Fruit fly (Drosophila melanogaster) whole organism, embryonic: ENCODE results near the gene Srp19.

Source experiments
- Adf1 ChIP-seq: fragments of 200-800 bp; sonication (Bioruptor generic); IDR thresholded peaks from 2 replicates; pipeline ENCODE4 v1.3.6; 2022; ENCODE audit warnings: missing biosample characterization, missing genetic modification characterization
- C15 ChIP-seq: fragments of 200-800 bp; sonication (Bioruptor generic); IDR thresholded peaks from 3 replicates; pipeline ENCODE4 v1.3.6; 2022; ENCODE audit warnings: missing biosample characterization, missing genetic modification characterization
- CG10267 ChIP-seq: fragments of 200-800 bp; sonication (Bioruptor generic); optimal IDR thresholded peaks from 2 replicates; lab custom pipeline; 2018; ENCODE audit warnings: missing biosample characterization, mild to moderate bottlenecking, missing genetic modification characterization, moderate library complexity
- CG10431 ChIP-seq: fragments of 200-800 bp; sonication (Bioruptor generic); optimal IDR thresholded peaks from 3 replicates; lab custom pipeline; 2018; ENCODE audit warnings: missing biosample characterization, mild to moderate bottlenecking, missing genetic modification characterization
- CG12942 ChIP-seq: fragments of 200-800 bp; sonication (Bioruptor generic); optimal IDR thresholded peaks from 3 replicates; lab custom pipeline; 2016; ENCODE audit warnings: missing biosample characterization, missing genetic modification characterization
- CG13123 ChIP-seq: fragments of 200-800 bp; sonication (Bioruptor generic); optimal IDR thresholded peaks from 2 replicates; lab custom pipeline; 2016; ENCODE audit warnings: missing biosample characterization, missing genetic modification characterization
- CG13287 ChIP-seq: fragments of 200-800 bp; sonication (Bioruptor generic); IDR thresholded peaks from 2 replicates; pipeline ENCODE4 v1.3.6; 2022; ENCODE audit warnings: missing biosample characterization, missing genetic modification characterization; ENCODE audit not compliant: partially characterized antibody
- CG1529 ChIP-seq: fragments of 200-800 bp; sonication (Bioruptor generic); optimal IDR thresholded peaks from 3 replicates; lab custom pipeline; 2018; ENCODE audit warnings: missing biosample characterization, missing genetic modification characterization
- CG1603 ChIP-seq: fragments of 200-800 bp; sonication (Bioruptor generic); optimal IDR thresholded peaks from 2 replicates; lab custom pipeline; 2019; ENCODE audit warnings: missing biosample characterization, mild to moderate bottlenecking, missing genetic modification characterization, moderate library complexity
- CG1647 ChIP-seq: fragments of 200-800 bp; sonication (Bioruptor generic); optimal IDR thresholded peaks from 3 replicates; lab custom pipeline; 2016; ENCODE audit warnings: missing biosample characterization, missing genetic modification characterization
- CG17186 ChIP-seq: fragments of 200-800 bp; sonication (Bioruptor generic); optimal IDR thresholded peaks from 3 replicates; lab custom pipeline; 2017; ENCODE audit warnings: missing biosample characterization, missing genetic modification reagents, missing genetic modification characterization
- CG17361 ChIP-seq: fragments of 200-800 bp; sonication (Bioruptor generic); IDR thresholded peaks from 3 replicates; pipeline ENCODE4 v1.3.6; 2022; ENCODE audit warnings: missing biosample characterization, missing genetic modification characterization
- CG1792 ChIP-seq: fragments of 200-800 bp; sonication (Bioruptor generic); optimal IDR thresholded peaks from 2 replicates; lab custom pipeline; 2016; ENCODE audit warnings: missing biosample characterization, missing genetic modification characterization
- CG2120 ChIP-seq: fragments of 200-800 bp; sonication (Bioruptor generic); optimal IDR thresholded peaks from 3 replicates; lab custom pipeline; 2016; ENCODE audit warnings: missing biosample characterization, missing genetic modification characterization
- CG2129 ChIP-seq: fragments of 200-800 bp; sonication (Bioruptor generic); IDR thresholded peaks from 2 replicates; pipeline ENCODE4 v1.3.6; 2022; ENCODE audit warnings: missing biosample characterization, missing genetic modification characterization; ENCODE audit not compliant: partially characterized antibody
- CG31224 ChIP-seq: fragments of 200-800 bp; sonication (Bioruptor generic); IDR thresholded peaks from 2 replicates; pipeline ENCODE4 v1.3.6; 2022; ENCODE audit warnings: missing biosample characterization, missing genetic modification characterization
- CG32532 ChIP-seq: fragments of 200-800 bp; sonication (Bioruptor generic); IDR thresholded peaks from 2 replicates; pipeline ENCODE4 v1.3.6; 2022; ENCODE audit warnings: missing biosample characterization, missing genetic modification characterization
- CG33557 ChIP-seq: fragments of 200-800 bp; sonication (Bioruptor generic); optimal IDR thresholded peaks from 2 replicates; lab custom pipeline; 2019; ENCODE audit warnings: missing biosample characterization, mild to moderate bottlenecking, missing genetic modification characterization, moderate library complexity
- CG7271 ChIP-seq: fragments of 200-800 bp; sonication (Bioruptor generic); optimal IDR thresholded peaks from 2 replicates; lab custom pipeline; 2018; ENCODE audit warnings: missing biosample characterization, mild to moderate bottlenecking, missing genetic modification characterization, moderate library complexity
- CG7987 ChIP-seq: fragments of 200-800 bp; sonication (Bioruptor generic); optimal IDR thresholded peaks from 2 replicates; lab custom pipeline; 2018; ENCODE audit warnings: missing biosample characterization, mild to moderate bottlenecking, missing genetic modification characterization, moderate library complexity
- CG9437 ChIP-seq: fragments of 200-800 bp; sonication (Bioruptor generic); optimal IDR thresholded peaks from 2 replicates; lab custom pipeline; 2018; ENCODE audit warnings: missing biosample characterization, mild to moderate bottlenecking, missing genetic modification characterization
- CrebB ChIP-seq: fragments of 200-800 bp; sonication (Bioruptor generic); optimal IDR thresholded peaks from 3 replicates; lab custom pipeline; 2018; ENCODE audit warnings: missing biosample characterization, mild to moderate bottlenecking, missing genetic modification characterization
- ERR ChIP-seq: fragments of 200-800 bp; sonication (Bioruptor generic); optimal IDR thresholded peaks from 2 replicates; lab custom pipeline; 2016; ENCODE audit warnings: missing biosample characterization, missing genetic modification characterization
- GATAe ChIP-seq: fragments of 200-800 bp; sonication (Bioruptor generic); conservative IDR thresholded peaks from 2 replicates; pipeline ENCODE4 v1.3.6; 2022; ENCODE audit warnings: missing biosample characterization, missing genetic modification characterization
- HLH3B ChIP-seq: fragments of 200-800 bp; sonication (Bioruptor generic); IDR thresholded peaks from 2 replicates; pipeline ENCODE4 v1.3.6; 2022; ENCODE audit warnings: missing biosample characterization, missing genetic modification characterization
- Hr3 ChIP-seq: fragments of 200-800 bp; sonication (Bioruptor generic); optimal IDR thresholded peaks from 3 replicates; lab custom pipeline; 2016; ENCODE audit warnings: missing biosample characterization, missing genetic modification characterization
- Nf-YB ChIP-seq: fragments of 200-800 bp; sonication (Bioruptor generic); optimal IDR thresholded peaks from 3 replicates; lab custom pipeline; 2019; ENCODE audit warnings: missing biosample characterization, mild to moderate bottlenecking, missing genetic modification characterization, moderate library complexity
- Scr ChIP-seq: fragments of 200-800 bp; sonication (Bioruptor generic); IDR thresholded peaks from 2 replicates; pipeline ENCODE4 v1.3.6; 2022; ENCODE audit warnings: missing biosample characterization, missing genetic modification characterization; ENCODE audit not compliant: partially characterized antibody
- Side ChIP-seq: fragments of 200-800 bp; sonication (Bioruptor generic); optimal IDR thresholded peaks from 2 replicates; lab custom pipeline; 2016; ENCODE audit warnings: missing biosample characterization, missing genetic modification characterization
- Taf1 ChIP-seq: fragments of 200-800 bp; sonication (Bioruptor generic); IDR thresholded peaks from 2 replicates; pipeline ENCODE4 v1.3.6; 2022; ENCODE audit warnings: missing biosample characterization, missing genetic modification characterization
- ara ChIP-seq: fragments of 200-800 bp; sonication (Bioruptor generic); IDR thresholded peaks from 2 replicates; pipeline ENCODE4 v1.3.6; 2022; ENCODE audit warnings: missing biosample characterization, missing genetic modification characterization
- chif ChIP-seq, 2 experiments: fragments of 200-800 bp; sonication (Bioruptor generic); optimal IDR thresholded peaks; 3 replicates each; lab custom pipeline; 2016; ENCODE audit warnings: missing biosample characterization in 2 of 2, missing genetic modification characterization in 2 of 2
- corto ChIP-seq: fragments of 200-800 bp; sonication (Bioruptor generic); optimal IDR thresholded peaks from 2 replicates; lab custom pipeline; 2016; ENCODE audit warnings: missing biosample characterization, mild to moderate bottlenecking, missing genetic modification characterization, moderate library complexity
- ems ChIP-seq: fragments of 200-800 bp; sonication (Bioruptor generic); optimal IDR thresholded peaks from 3 replicates; lab custom pipeline; 2016; ENCODE audit warnings: missing biosample characterization, missing genetic modification characterization
- gsb-n ChIP-seq: fragments of 200-800 bp; sonication (Bioruptor generic); optimal IDR thresholded peaks from 3 replicates; lab custom pipeline; 2018; ENCODE audit warnings: missing biosample characterization, mild to moderate bottlenecking, missing genetic modification characterization
- ind ChIP-seq: fragments of 200-800 bp; sonication (Bioruptor generic); optimal IDR thresholded peaks from 3 replicates; lab custom pipeline; 2016; ENCODE audit warnings: missing biosample characterization, missing genetic modification characterization
- knrl ChIP-seq: fragments of 200-800 bp; sonication (Bioruptor generic); IDR thresholded peaks from 3 replicates; pipeline ENCODE4 v1.3.6; 2022; ENCODE audit warnings: missing biosample characterization, missing genetic modification characterization; ENCODE audit not compliant: partially characterized antibody
- p53 ChIP-seq: fragments of 200-800 bp; sonication (Bioruptor generic); optimal IDR thresholded peaks from 2 replicates; lab custom pipeline; 2016; ENCODE audit warnings: missing biosample characterization, missing genetic modification characterization
- pros ChIP-seq: fragments of 200-800 bp; sonication (Bioruptor generic); optimal IDR thresholded peaks from 3 replicates; lab custom pipeline; 2019; ENCODE audit warnings: missing biosample characterization, mild to moderate bottlenecking, missing genetic modification characterization, moderate library complexity
- rib ChIP-seq: fragments of 200-800 bp; sonication (Bioruptor generic); IDR thresholded peaks from 2 replicates; pipeline ENCODE4 v1.3.6; 2022; ENCODE audit warnings: missing biosample characterization, missing genetic modification characterization
- sd ChIP-seq: fragments of 200-800 bp; sonication (Bioruptor generic); optimal IDR thresholded peaks from 3 replicates; lab custom pipeline; 2018; ENCODE audit warnings: missing biosample characterization, mild to moderate bottlenecking, missing genetic modification characterization, moderate library complexity
- slbo ChIP-seq: fragments of 200-800 bp; sonication (Bioruptor generic); IDR thresholded peaks from 2 replicates; pipeline ENCODE4 v1.3.6; 2022; ENCODE audit warnings: missing biosample characterization, missing genetic modification characterization
- so ChIP-seq: fragments of 200-800 bp; sonication (Bioruptor generic); IDR thresholded peaks from 3 replicates; pipeline ENCODE4 v1.3.6; 2022; ENCODE audit warnings: missing biosample characterization, missing genetic modification characterization
- tgo ChIP-seq: fragments of 200-800 bp; sonication (Bioruptor generic); IDR thresholded peaks from 3 replicates; pipeline ENCODE4 v1.3.6; 2022; ENCODE audit warnings: missing biosample characterization, missing genetic modification characterization
- ttk ChIP-seq: fragments of 200-800 bp; sonication (Bioruptor generic); IDR thresholded peaks from 2 replicates; pipeline ENCODE4 v2.1.2; 2022; ENCODE audit warnings: missing biosample characterization, missing genetic modification characterization
- twi ChIP-seq: fragments of 200-800 bp; optimal IDR thresholded peaks from 2 replicates; lab custom pipeline; 2019; ENCODE audit warnings: missing biosample characterization, mild to moderate bottlenecking, missing genetic modification characterization, moderate library complexity
- zen2 ChIP-seq: fragments of 200-800 bp; sonication (Bioruptor generic); IDR thresholded peaks from 3 replicates; pipeline ENCODE4 v1.3.6; 2022; ENCODE audit warnings: missing biosample characterization, missing genetic modification characterization; ENCODE audit not compliant: partially characterized antibody

Srp19 gene

dm6 chr3L:7359827-7360323 is 12.0 kb upstream of the Srp19 start, which contains the start of gene pst (continued):
- TF ChIP-seq CG33557 (GFP tag; lab: Kevin White, UChicago) (no peak), Hr3 (GFP tag; lab: Kevin White, UChicago) (no peak), tgo (GFP tag; lab: Robert Waterston, UW) (no peak), CG7987 (GFP tag; lab: Kevin White, UChicago) (peak; percentile 10)

dm6 chr3L:7356386-7357117 is 8.7 kb upstream of the Srp19 start, which contains the start of gene CTCF:
CTCF (minus strand) TSS chr3L:7356713.
- TF ChIP-seq CG10431 (GFP tag; lab: Kevin White, UChicago): peak; percentile 51
- TF ChIP-seq CG1647 (GFP tag; lab: Kevin White, UChicago): peak; percentile 17
- TF ChIP-seq CG10267 (tag; lab: Kevin White, UChicago): peak; percentile 62
- peak; percentile 9 for TF ChIP-seq CG1792
- no peak for TF ChIP-seq CG31224
- peak; percentile 49 for TF ChIP-seq CG9437
- peak; percentile 51 for TF ChIP-seq HLH3B
- TF ChIP-seq corto (GFP tag; lab: Kevin White, UChicago): no peak
- no peak for TF ChIP-seq p53
- TF ChIP-seq CG32532 (GFP tag; lab: Robert Waterston, UW): peak; percentile 54; the same call in 1 of the 2 replicates
- peak; percentile 69 for TF ChIP-seq GATAe (GFP tag; lab: Robert Waterston, UW)
- peak; percentile 74 for TF ChIP-seq CG17361 (GFP tag; lab: Robert Waterston, UW)
- peak; percentile 37; the same call in 1 of the 3 replicates for TF ChIP-seq zen2 (GFP tag; lab: Robert Waterston, UW)
- no peak for TF ChIP-seq Nf-YB (GFP tag; lab: Kevin White, UChicago)
- TF ChIP-seq ERR (GFP tag; lab: Kevin White, UChicago): no peak
- peak in 1 of 2 experiments; percentile 50 for TF ChIP-seq chif (GFP tag; optimal IDR thresholded peaks at IDR 0.05; lab: Kevin White, UChicago)
- no peak for TF ChIP-seq ems (GFP tag; lab: Kevin White, UChicago)
- TF ChIP-seq CrebB (tag; lab: Kevin White, UChicago): no peak
- TF ChIP-seq gsb-n: peak; percentile 87
- TF ChIP-seq CG1603 (tag; lab: Kevin White, UChicago): peak; percentile 69
- TF ChIP-seq rib: no peak
- TF ChIP-seq C15 (GFP tag; lab: Robert Waterston, UW): no peak
- TF ChIP-seq CG2120 (GFP tag; lab: Kevin White, UChicago): peak; percentile 52
- no peak for TF ChIP-seq ttk
- TF ChIP-seq Adf1 (GFP tag; lab: Robert Waterston, UW): no peak
- peak; percentile 35 for TF ChIP-seq twi (tag; lab: Kevin White, UChicago)
- peak; percentile 63 for TF ChIP-seq CG2129 (GFP tag; lab: Robert Waterston, UW)
- no peak for TF ChIP-seq CG13123 (GFP tag; lab: Kevin White, UChicago)
- no peak for TF ChIP-seq Side
- TF ChIP-seq sd: peak; percentile 64
- no peak for TF ChIP-seq so (GFP tag; lab: Robert Waterston, UW)
- TF ChIP-seq CG7271 (tag; lab: Kevin White, UChicago): peak; percentile 39
- peak; percentile 12 for TF ChIP-seq pros (GFP tag; lab: Kevin White, UChicago)
- no peak for TF ChIP-seq Taf1 (GFP tag; lab: Robert Waterston, UW)
- TF ChIP-seq CG13287 (GFP tag; lab: Robert Waterston, UW): peak; percentile 94
- TF ChIP-seq knrl (GFP tag; lab: Robert Waterston, UW): peak; percentile 82
- no peak; the same call in 1 of the 2 replicates for TF ChIP-seq slbo
- peak; percentile 61 for TF ChIP-seq CG17186 (GFP tag; lab: Kevin White, UChicago)
- TF ChIP-seq Scr (GFP tag; lab: Robert Waterston, UW): peak; percentile 80
- TF ChIP-seq ind (GFP tag; lab: Kevin White, UChicago): peak; percentile 4
- 0 out of 2 replicates have a peak, but pooled peaks have one; percentile 39 for TF ChIP-seq ara (GFP tag; lab: Robert Waterston, UW)
- TF ChIP-seq CG1529 (GFP tag; lab: Kevin White, UChicago): no peak
- no peak for TF ChIP-seq CG12942
